Fruit fly (Drosophila melanogaster) S2 (cell line): ENCODE measurements around the gene Ktch.

ENCODE experiments used
- CG8478 ChIP-seq: fragments of >200 bp; optimal IDR thresholded peaks from 2 replicates; lab custom pipeline; 2018
- CTCF ChIP-seq, 2 experiments: fragments of >200 bp; optimal IDR thresholded peaks; 2 replicates each; lab custom pipeline; 2018

- TF ChIP-seq CTCF (optimal IDR thresholded peaks at IDR 0.05; lab: Kevin White, UChicago) (no peak), CG8478 (no peak)
Measured at dm6 chr3R:31119854-31120423, 10.5 kb downstream of the Ktch start.
